Fruit fly (Drosophila melanogaster): ENCODE data around the gene CG11983.

CG11983 gene

DNA sequence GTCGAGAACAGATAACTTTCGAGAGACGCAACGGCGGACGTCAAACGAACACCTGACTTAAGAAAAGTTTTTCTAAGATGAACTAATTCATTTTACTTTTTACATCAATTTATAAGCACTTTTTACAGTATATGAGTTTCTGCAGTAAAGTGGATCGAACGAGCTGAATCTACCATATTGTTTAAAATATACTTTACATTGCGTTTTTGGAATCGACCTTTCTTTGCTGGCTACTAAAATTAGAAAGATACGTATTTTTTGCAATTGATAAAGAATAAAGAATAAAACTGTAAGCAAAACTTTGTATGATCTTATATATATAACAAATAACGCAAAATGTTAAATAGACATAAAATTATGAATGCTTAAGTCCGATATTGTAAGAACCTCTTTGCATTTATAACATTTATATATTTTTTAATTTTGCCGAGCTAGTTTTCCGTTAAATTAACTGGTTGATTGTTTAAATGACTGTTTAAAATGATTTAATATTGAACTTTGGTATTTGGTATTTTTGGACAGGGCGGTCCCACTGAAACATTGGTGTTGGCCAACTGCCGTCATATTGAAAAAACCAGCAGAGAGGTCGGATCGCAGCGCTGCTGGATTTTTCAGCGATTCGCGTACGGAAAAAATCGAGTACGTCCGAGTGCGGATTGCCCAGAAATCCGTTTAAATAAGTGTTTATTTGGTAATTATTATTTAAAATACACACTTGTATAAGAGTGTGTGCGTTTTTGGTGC, 44.0 kb downstream of the CG11983 start, which contains the start of gene Kdm2 (continued):
- TF ChIP-seq Nf-YB (GFP tag; optimal IDR thresholded peaks at IDR 0.05) (no peak), zen (tag; optimal IDR thresholded peaks at IDR 0.05) (peak; percentile 18), sens-2 (GFP tag; IDR thresholded peaks at IDR 0.05) (no peak), phol (tag; optimal IDR thresholded peaks at IDR 0.05) (peak; percentile 58), CG2712 (tag; optimal IDR thresholded peaks at IDR 0.05) (peak; percentile 40), da (GFP tag; optimal IDR thresholded peaks at IDR 0.05) (no peak), CG13775 (GFP tag; optimal IDR thresholded peaks at IDR 0.05) (no peak), CG4328 (GFP tag; optimal IDR thresholded peaks at IDR 0.05) (no peak), pzg (GFP tag; optimal IDR thresholded peaks at IDR 0.05) (peak; percentile 67), jing (GFP tag; optimal IDR thresholded peaks at IDR 0.05) (no peak), lola (GFP tag; optimal IDR thresholded peaks at IDR 0.05) (no peak), ara (GFP tag; IDR thresholded peaks at IDR 0.05) (no peak), zfh2 (GFP tag; optimal IDR thresholded peaks at IDR 0.05) (no peak), MBD-R2 (GFP tag; IDR thresholded peaks at IDR 0.05) (no peak), Meics (GFP tag; optimal IDR thresholded peaks at IDR 0.05) (no peak), CG9215 (GFP tag; IDR thresholded peaks at IDR 0.05) (no peak), Sry-δ (GFP tag; optimal IDR thresholded peaks at IDR 0.05) (no peak), CG10321 (GFP tag; IDR thresholded peaks at IDR 0.05) (no peak), NFAT (GFP tag; IDR thresholded peaks at IDR 0.05) (no peak), ind (GFP tag; optimal IDR thresholded peaks at IDR 0.05) (no peak), kni (GFP tag; optimal IDR thresholded peaks at IDR 0.05) (no peak), CG11696 (GFP tag; IDR thresholded peaks at IDR 0.05) (no peak), emc (GFP tag; optimal IDR thresholded peaks at IDR 0.05) (no peak), sob (GFP tag; IDR thresholded peaks at IDR 0.05) (no peak), Ets65A (GFP tag) (peak; percentile 59), grau (tag; optimal IDR thresholded peaks at IDR 0.05) (peak; percentile 27), cato (GFP tag; optimal IDR thresholded peaks at IDR 0.05; ENCODE audit: borderline replicate concordance) (no peak), mam (GFP tag; optimal IDR thresholded peaks at IDR 0.05) (no peak), Hand (GFP tag; optimal IDR thresholded peaks at IDR 0.05) (peak; percentile 26), ash1 (GFP tag; optimal IDR thresholded peaks at IDR 0.05) (no peak), Max (GFP tag; optimal IDR thresholded peaks at IDR 0.05) (peak; percentile 14), CG16813 (GFP tag; IDR thresholded peaks at IDR 0.05; ENCODE audit: partially characterized antibody) (no peak), CG9876 (GFP tag; optimal IDR thresholded peaks at IDR 0.05) (no peak), lilli (GFP tag; optimal IDR thresholded peaks at IDR 0.05) (peak; percentile 7), CG13624 (GFP tag; optimal IDR thresholded peaks at IDR 0.05) (no peak), sqz (GFP tag; optimal IDR thresholded peaks at IDR 0.05) (peak; percentile 85), MTF-1 (GFP tag; optimal IDR thresholded peaks at IDR 0.05; ENCODE audit: borderline replicate concordance) (peak; percentile 63), CG8281 (tag; optimal IDR thresholded peaks at IDR 0.05) (peak; percentile 18), Antp (GFP tag; optimal IDR thresholded peaks at IDR 0.05) (no peak), HmgZ (tag; optimal IDR thresholded peaks at IDR 0.05) (peak; percentile 36), HLHmδ (GFP tag; optimal IDR thresholded peaks at IDR 0.05) (peak; percentile 83), CG17186 (GFP tag; optimal IDR thresholded peaks at IDR 0.05) (no peak), CG13296 (GFP tag; optimal IDR thresholded peaks at IDR 0.05) (peak; percentile 39), dysf (GFP tag; IDR thresholded peaks at IDR 0.05) (no peak), CG17829 (tag; optimal IDR thresholded peaks at IDR 0.05) (peak; percentile 45), Elba2 (GFP tag; optimal IDR thresholded peaks at IDR 0.05) (no peak), hbn (GFP tag; IDR thresholded peaks at IDR 0.05; ENCODE audit: partially characterized antibody) (no peak), Vsx1 (GFP tag; optimal IDR thresholded peaks at IDR 0.05) (peak; percentile 3), NC2α (GFP tag; optimal IDR thresholded peaks at IDR 0.05) (no peak), dimm (GFP tag; IDR thresholded peaks at IDR 0.05) (no peak)

Measured in whole organism, embryonic.